Worm (Caenorhabditis elegans) whole organism, L4/young adult: ENCODE measurements around the gene clec-147.

Experiments
- W03F9.2 ChIP-seq: fragments of 150-350 bp; optimal IDR thresholded peaks from 2 replicates; lab custom pipeline; 2014; ENCODE audit warnings: missing biosample characterization, missing genetic modification characterization
- dao-5 ChIP-seq: sonication (generic microtip); optimal IDR thresholded peaks from 2 replicates; lab custom pipeline; 2016; ENCODE audit warnings: missing genotype, missing genetic modification characterization, moderate library complexity, missing compliant biosample characterization
- him-1 ChIP-seq: sonication (generic microtip); optimal IDR thresholded peaks from 2 replicates; lab custom pipeline; 2016; ENCODE audit warnings: missing genotype, missing genetic modification reagents, missing genetic modification characterization, missing compliant biosample characterization

clec-147 gene

DNA sequence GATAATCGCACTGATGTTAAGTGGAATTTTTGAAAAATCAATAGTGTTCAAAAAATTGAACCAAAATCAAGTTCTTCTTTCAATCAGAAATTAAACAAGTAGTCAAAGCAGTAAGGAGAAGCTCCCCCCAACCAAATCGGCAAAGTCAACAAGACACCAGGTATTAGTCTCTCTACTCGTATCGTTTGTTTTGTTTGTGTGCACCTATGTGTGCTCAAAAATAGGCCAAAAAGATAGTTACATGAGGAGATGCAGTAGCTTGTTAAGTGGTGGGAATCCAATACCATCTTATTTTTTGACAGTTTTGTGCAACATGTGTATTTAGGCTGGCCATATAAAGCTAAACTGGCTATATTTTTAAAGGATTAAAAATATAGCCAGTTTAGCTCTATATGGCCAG is 31.4 kb downstream of the clec-147 start, which contains the start of gene K10H10.12:
Gene K10H10.12, minus strand, starts transcription at position 101 of the 400 bp plus-strand sequence.
- TF ChIP-seq dao-5 (tag; lab: Kevin White, UChicago) = no peak
- TF ChIP-seq W03F9.2 = no peak
- TF ChIP-seq him-1 = no peak

ce11 chrII:14502997-14503396 is 34.6 kb downstream of the clec-147 start, which contains the start of gene K10H10.6:
Gene K10H10.6 (plus strand): TSS chrII:14503297.
- TF ChIP-seq dao-5 (tag; lab: Kevin White, UChicago) (no peak), him-1 (no peak), W03F9.2 (no peak)

- TF ChIP-seq him-1 = no peak
- TF ChIP-seq dao-5 (tag; lab: Kevin White, UChicago) = no peak
- TF ChIP-seq W03F9.2 = no peak
Observed at ce11 chrII:14501447-14501846, 36.2 kb downstream of the clec-147 start, which contains the start of gene K10H10.5. Gene K10H10.5 (plus strand): TSS chrII:14501747.

DNA sequence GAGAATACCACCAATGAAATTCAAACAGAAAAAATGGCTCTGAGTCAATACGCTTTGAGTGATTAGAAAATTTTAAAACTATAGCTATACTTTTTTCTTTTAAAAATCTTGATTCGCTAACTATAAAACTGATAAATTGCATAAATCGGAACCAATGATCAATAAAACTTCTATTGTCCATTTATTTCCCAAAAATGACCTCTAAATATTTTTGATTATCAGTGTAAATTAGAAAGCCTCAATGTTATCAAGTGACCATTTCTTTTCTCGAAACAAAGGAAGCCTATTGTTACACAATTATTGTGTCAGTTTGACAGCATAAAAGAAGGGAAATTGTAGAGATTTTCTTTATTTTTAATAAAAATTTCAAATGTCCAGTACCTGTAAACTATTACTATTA is 37.5 kb downstream of the clec-147 start, which contains the start of gene K10H10.4:
Gene K10H10.4, plus strand, starts transcription at position 301 of the 400 bp plus-strand sequence.
- no peak for TF ChIP-seq W03F9.2
- no peak for TF ChIP-seq dao-5 (tag; lab: Kevin White, UChicago)
- TF ChIP-seq him-1 = no peak

ce11 chrII:14497848-14498247 is 39.8 kb downstream of the clec-147 start, which contains the start of gene dhs-8:
Gene dhs-8 (plus strand): TSS chrII:14498026.
- TF ChIP-seq him-1 (no peak), W03F9.2 (no peak), dao-5 (tag; lab: Kevin White, UChicago) (no peak)

- TF ChIP-seq W03F9.2 = peak; percentile 21
- TF ChIP-seq him-1 = peak; percentile 66
- TF ChIP-seq dao-5 (tag; lab: Kevin White, UChicago) = peak; percentile 57
Observed at ce11 chrII:14496809-14497208, 40.8 kb downstream of the clec-147 start.

DNA sequence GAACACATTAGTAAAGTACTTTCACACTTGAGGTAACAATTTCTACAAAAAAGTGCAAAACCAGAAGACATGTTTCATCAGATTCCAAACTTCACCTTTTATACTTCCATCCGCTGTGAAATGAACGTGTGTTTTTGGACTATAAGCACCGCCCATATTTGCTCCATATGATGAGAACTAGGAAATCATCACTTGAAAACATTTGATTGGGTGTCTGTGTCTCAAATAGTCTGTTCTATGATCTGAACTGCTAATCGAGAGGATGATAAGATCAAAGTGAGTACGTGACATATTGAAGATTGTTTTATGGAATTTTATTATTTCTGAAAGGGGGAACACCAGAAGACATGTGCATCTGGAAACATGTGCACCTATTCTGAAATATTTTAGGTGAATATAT is 42.3 kb downstream of the clec-147 start:
- TF ChIP-seq dao-5 (tag; lab: Kevin White, UChicago) (no peak), W03F9.2 (no peak), him-1 (no peak)

ce11 chrII:14494464-14494863 is 43.2 kb downstream of the clec-147 start:
- no peak for TF ChIP-seq him-1

ce11 chrII:14494414-14494463 is 43.4 kb downstream of the clec-147 start, which contains the start of gene cysl-2:
Gene cysl-2 (minus strand): TSS chrII:14494451.
- TF ChIP-seq W03F9.2 (no peak), him-1 (no peak), dao-5 (tag; lab: Kevin White, UChicago) (no peak)

DNA sequence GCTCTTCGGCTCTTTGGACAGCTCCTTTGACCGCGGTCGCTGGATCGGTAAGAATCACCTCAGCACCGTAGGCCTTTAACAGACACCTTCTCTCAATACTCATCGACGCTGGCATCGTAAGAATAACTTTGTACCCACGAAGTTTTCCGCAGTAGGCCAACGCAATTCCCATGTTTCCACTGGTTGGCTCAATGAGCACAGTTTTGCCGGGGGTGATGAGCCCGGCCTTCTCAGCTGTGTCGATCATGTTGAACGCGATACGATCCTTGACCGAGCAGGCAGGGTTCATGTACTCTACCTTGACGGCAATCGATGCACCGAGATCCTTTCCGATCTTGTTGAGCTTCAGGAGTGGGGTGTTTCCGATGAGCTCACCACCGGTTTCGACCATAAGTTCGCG is 43.6 kb downstream of the clec-147 start:
- no peak for TF ChIP-seq W03F9.2
- TF ChIP-seq him-1 = no peak
- TF ChIP-seq dao-5 (tag; lab: Kevin White, UChicago) = no peak

ce11 chrII:14492592-14493196 is 44.9 kb downstream of the clec-147 start:
- TF ChIP-seq him-1 (no peak), dao-5 (tag; lab: Kevin White, UChicago) (no peak), W03F9.2 (no peak)

ce11 chrII:14489407-14489806 is 48.2 kb downstream of the clec-147 start, which contains the start of gene vnut-1:
Gene vnut-1 (plus strand): TSS chrII:14489802.
- no peak for TF ChIP-seq W03F9.2
- no peak for TF ChIP-seq him-1
- no peak for TF ChIP-seq dao-5 (tag; lab: Kevin White, UChicago)

DNA sequence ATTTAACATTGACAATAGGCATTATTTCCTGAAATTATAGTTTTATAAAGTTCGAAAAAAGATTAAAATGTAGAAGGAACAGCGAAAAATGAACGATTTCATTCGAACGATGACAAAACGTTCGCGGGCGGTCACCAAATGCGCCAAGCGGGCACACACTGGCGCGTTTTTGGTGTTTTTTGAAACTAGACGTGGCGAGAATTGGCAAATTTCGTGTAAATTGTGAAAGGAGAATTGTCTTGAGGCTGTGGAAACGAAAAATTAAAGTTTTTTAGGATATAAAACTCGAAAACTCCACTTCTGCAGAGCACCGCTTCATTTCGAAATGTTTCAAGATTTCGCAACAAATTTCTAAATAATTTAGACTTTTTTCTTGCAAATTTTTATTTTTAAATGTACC is 49.0 kb downstream of the clec-147 start, which contains the start of gene usp-14:
Gene usp-14, minus strand, starts transcription at position 28 of the 400 bp plus-strand sequence.
- TF ChIP-seq W03F9.2 (peak; percentile 59), dao-5 (tag; lab: Kevin White, UChicago) (no peak), him-1 (no peak)
